Worm (Caenorhabditis elegans) whole organism, early embryonic: ENCODE results near the gene cpd-2.

Source experiments
- B0310.2 ChIP-seq: sonication (generic microtip); optimal IDR thresholded peaks from 2 replicates; lab custom pipeline; 2016; ENCODE audit warnings: mild to moderate bottlenecking, missing genetic modification characterization, missing compliant biosample characterization
- F13C5.2 ChIP-seq: sonication (generic microtip); optimal IDR thresholded peaks from 2 replicates; lab custom pipeline; 2017; ENCODE audit warnings: mild to moderate bottlenecking, missing genetic modification characterization, inconsistent platforms, missing compliant biosample characterization
- aly-1 ChIP-seq: sonication (generic microtip); optimal IDR thresholded peaks from 2 replicates; lab custom pipeline; 2016; ENCODE audit warnings: missing genetic modification characterization, missing compliant biosample characterization
- ama-1 ChIP-seq: fragments of 150-350 bp; optimal IDR thresholded peaks from 2 replicates; lab custom pipeline; 2014
- ceh-13 ChIP-seq: fragments of 200-800 bp; sonication (Bioruptor generic); optimal IDR thresholded peaks from 2 replicates; lab custom pipeline; 2018; ENCODE audit warnings: mild to moderate bottlenecking, missing genetic modification characterization, missing compliant biosample characterization
- ceh-36 ChIP-seq: sonication (generic microtip); optimal IDR thresholded peaks from 2 replicates; lab custom pipeline; 2016; ENCODE audit warnings: missing genetic modification characterization, inconsistent platforms, missing compliant biosample characterization
- ets-7 ChIP-seq: sonication (generic microtip); optimal IDR thresholded peaks from 2 replicates; lab custom pipeline; 2016; ENCODE audit warnings: missing genotype, missing genetic modification characterization, missing compliant biosample characterization
- flt-1 ChIP-seq: fragments of 200-800 bp; sonication (Bioruptor generic); IDR thresholded peaks from 2 replicates; pipeline ENCODE4 v1.3.6; 2022; ENCODE audit warnings: missing genetic modification characterization, missing compliant biosample characterization
- hmbx-1 ChIP-seq: sonication (generic microtip); optimal IDR thresholded peaks from 2 replicates; lab custom pipeline; 2016; ENCODE audit warnings: mild to moderate bottlenecking, missing genetic modification characterization, missing compliant biosample characterization
- hmg-4 ChIP-seq: fragments of 200-800 bp; sonication (Bioruptor generic); optimal IDR thresholded peaks from 2 replicates; lab custom pipeline; 2018; ENCODE audit warnings: mild to moderate bottlenecking, missing genetic modification characterization, missing compliant biosample characterization
- hnd-1 ChIP-seq: sonication (generic microtip); optimal IDR thresholded peaks from 2 replicates; lab custom pipeline; 2016; ENCODE audit warnings: missing genetic modification characterization, missing compliant biosample characterization
- pes-1 ChIP-seq: fragments of 200-800 bp; sonication (Bioruptor generic); IDR thresholded peaks from 2 replicates; pipeline ENCODE4 v1.3.6; 2022; ENCODE audit warnings: missing genetic modification reagents, missing genetic modification characterization, missing compliant biosample characterization
- scrt-1 ChIP-seq: fragments of 200-800 bp; sonication (Bioruptor generic); IDR thresholded peaks from 2 replicates; pipeline ENCODE4 v1.3.6; 2022; ENCODE audit warnings: missing genetic modification characterization, missing compliant biosample characterization
- sea-1 ChIP-seq: fragments of 200-800 bp; sonication (Bioruptor generic); conservative IDR thresholded peaks from 2 replicates; pipeline ENCODE4 v1.3.6; 2022; ENCODE audit warnings: missing genetic modification characterization, missing compliant biosample characterization
- tbx-11 ChIP-seq: fragments of 200-800 bp; sonication (Bioruptor generic); IDR thresholded peaks from 2 replicates; pipeline ENCODE4 v1.3.6; 2022; ENCODE audit warnings: missing genetic modification characterization, missing compliant biosample characterization
- tbx-37 ChIP-seq: fragments of 200-800 bp; sonication (Bioruptor generic); conservative IDR thresholded peaks from 2 replicates; pipeline ENCODE4 v1.3.6; 2022; ENCODE audit warnings: missing genetic modification reagents, missing genetic modification characterization, missing compliant biosample characterization
- tra-4 ChIP-seq: sonication (generic microtip); optimal IDR thresholded peaks from 2 replicates; lab custom pipeline; 2017; ENCODE audit warnings: missing genetic modification characterization, missing compliant biosample characterization

cpd-2 gene

ce11 chrX:16082024-16082423 is 32.4 kb downstream of the cpd-2 start, which contains the start of gene idpp-14:
Gene idpp-14 (plus strand): TSS chrX:16082347.
- TF ChIP-seq ceh-36 (tag; lab: Kevin White, UChicago) (no peak), F13C5.2 (no peak), ama-1 (lab: Kevin White, UChicago) (no peak), tbx-11 (GFP tag; lab: Robert Waterston, UW) (no peak), sea-1 (no peak), hnd-1 (no peak)

ce11 chrX:16085094-16085493 is 35.4 kb downstream of the cpd-2 start, which contains the start of gene C30F2.2:
Gene C30F2.2 (minus strand): TSS chrX:16085215.
- TF ChIP-seq ceh-13 (no peak), B0310.2 (tag; lab: Kevin White, UChicago) (no peak), pes-1 (GFP tag; lab: Robert Waterston, UW) (no peak), ets-7 (tag; lab: Kevin White, UChicago) (no peak), F13C5.2 (no peak), ceh-36 (tag; lab: Kevin White, UChicago) (no peak), flt-1 (no peak), ama-1 (lab: Kevin White, UChicago) (no peak), sea-1 (no peak), hmg-4 (GFP tag; lab: Kevin White, UChicago) (no peak), hmbx-1 (tag; lab: Kevin White, UChicago) (no peak), tbx-11 (GFP tag; lab: Robert Waterston, UW) (no peak), hnd-1 (no peak), tbx-37 (GFP tag; lab: Robert Waterston, UW) (no peak), scrt-1 (GFP tag; lab: Robert Waterston, UW) (no peak), tra-4 (tag; lab: Kevin White, UChicago) (no peak), aly-1 (tag; lab: Kevin White, UChicago) (no peak)

ce11 chrX:16087842-16088241 is 38.2 kb downstream of the cpd-2 start:
- TF ChIP-seq aly-1 (tag; lab: Kevin White, UChicago) (no peak), hnd-1 (no peak), hmbx-1 (tag; lab: Kevin White, UChicago) (no peak), sea-1 (no peak), hmg-4 (GFP tag; lab: Kevin White, UChicago) (no peak), tra-4 (tag; lab: Kevin White, UChicago) (no peak), F13C5.2 (no peak), tbx-11 (GFP tag; lab: Robert Waterston, UW) (no peak), pes-1 (GFP tag; lab: Robert Waterston, UW) (no peak), ama-1 (lab: Kevin White, UChicago) (no peak), flt-1 (no peak), B0310.2 (tag; lab: Kevin White, UChicago) (no peak), ceh-13 (no peak), ceh-36 (tag; lab: Kevin White, UChicago) (no peak), scrt-1 (GFP tag; lab: Robert Waterston, UW) (no peak), tbx-37 (GFP tag; lab: Robert Waterston, UW) (no peak)

ce11 chrX:16091166-16091565 is 41.5 kb downstream of the cpd-2 start:
- TF ChIP-seq flt-1 (no peak), sea-1 (no peak), ceh-13 (no peak), aly-1 (tag; lab: Kevin White, UChicago) (no peak), tbx-37 (GFP tag; lab: Robert Waterston, UW) (no peak)

ce11 chrX:16094370-16094769 is 44.7 kb downstream of the cpd-2 start, which contains the start of gene C30F2.5:
Gene C30F2.5 (plus strand): TSS chrX:16094670.
- TF ChIP-seq aly-1 (tag; lab: Kevin White, UChicago), result no peak
- no peak for TF ChIP-seq ets-7 (tag; lab: Kevin White, UChicago)
- TF ChIP-seq sea-1, result no peak

ce11 chrX:16098104-16098638 is 48.5 kb downstream of the cpd-2 start:
- TF ChIP-seq ceh-13, result no peak
- TF ChIP-seq B0310.2 (tag; lab: Kevin White, UChicago), result no peak
- TF ChIP-seq hmg-4 (GFP tag; lab: Kevin White, UChicago), result no peak
- no peak for TF ChIP-seq ama-1 (lab: Kevin White, UChicago)
- no peak for TF ChIP-seq hmbx-1 (tag; lab: Kevin White, UChicago)
- TF ChIP-seq hnd-1, result no peak
- TF ChIP-seq aly-1 (tag; lab: Kevin White, UChicago), result no peak

ce11 chrX:16099251-16099650 is 49.6 kb downstream of the cpd-2 start:
- TF ChIP-seq tbx-11 (GFP tag; lab: Robert Waterston, UW) (no peak), hnd-1 (no peak), flt-1 (no peak), hmbx-1 (tag; lab: Kevin White, UChicago) (no peak), F13C5.2 (no peak), aly-1 (tag; lab: Kevin White, UChicago) (no peak)

ce11 chrX:16103396-16103795 is 53.7 kb downstream of the cpd-2 start, which contains the start of gene ZK1073.2:
Gene ZK1073.2 (plus strand): TSS chrX:16103696.
- TF ChIP-seq ama-1 (lab: Kevin White, UChicago), result no peak
- TF ChIP-seq tbx-37 (GFP tag; lab: Robert Waterston, UW), result no peak
- TF ChIP-seq ets-7 (tag; lab: Kevin White, UChicago), result no peak
- no peak for TF ChIP-seq sea-1
- TF ChIP-seq B0310.2 (tag; lab: Kevin White, UChicago), result no peak
- TF ChIP-seq aly-1 (tag; lab: Kevin White, UChicago), result no peak
- TF ChIP-seq tra-4 (tag; lab: Kevin White, UChicago), result no peak
- TF ChIP-seq hmg-4 (GFP tag; lab: Kevin White, UChicago), result no peak
- TF ChIP-seq flt-1, result no peak
- TF ChIP-seq F13C5.2, result no peak
- no peak for TF ChIP-seq ceh-36 (tag; lab: Kevin White, UChicago)
- no peak for TF ChIP-seq ceh-13
- TF ChIP-seq tbx-11 (GFP tag; lab: Robert Waterston, UW), result no peak
- no peak for TF ChIP-seq scrt-1 (GFP tag; lab: Robert Waterston, UW)
- TF ChIP-seq pes-1 (GFP tag; lab: Robert Waterston, UW), result no peak
- TF ChIP-seq hnd-1, result no peak
- no peak for TF ChIP-seq hmbx-1 (tag; lab: Kevin White, UChicago)
